Worm (Caenorhabditis elegans) whole organism, L4 larva: Measurements from ENCODE around the gene C16D9.9.

Experiments
- F49E8.2 ChIP-seq: sonication (generic microtip); optimal IDR thresholded peaks from 2 replicates; lab custom pipeline; 2016; ENCODE audit warnings: missing compliant biosample characterization, mild to moderate bottlenecking, missing genetic modification characterization, borderline replicate concordance
- Y105C5A.15 ChIP-seq: fragments of 200-800 bp; sonication (Bioruptor generic); IDR thresholded peaks from 2 replicates; pipeline ENCODE4 v1.3.6; 2022; ENCODE audit warnings: missing genetic modification characterization, missing compliant biosample characterization
- Y48G9A.11 ChIP-seq: fragments of 200-800 bp; sonication (Bioruptor generic); IDR thresholded peaks from 2 replicates; pipeline ENCODE4 v1.3.6; 2022; ENCODE audit warnings: missing genetic modification reagents, missing genetic modification characterization, missing compliant biosample characterization
- Y5F2A.4 ChIP-seq: fragments of 200-800 bp; sonication (Bioruptor generic); optimal IDR thresholded peaks from 2 replicates; lab custom pipeline; 2018; ENCODE audit warnings: mild to moderate bottlenecking, missing genetic modification characterization, missing compliant biosample characterization
- ZK337.2 ChIP-seq: fragments of 200-800 bp; sonication (Bioruptor generic); IDR thresholded peaks from 2 replicates; pipeline ENCODE4 v1.3.6; 2022; ENCODE audit warnings: missing genetic modification reagents, missing genetic modification characterization, missing compliant biosample characterization
- aha-1 ChIP-seq: fragments of 150-350 bp; peaks from one replicate; lab custom pipeline; 2014; ENCODE audit warnings: missing biosample characterization, missing genetic modification characterization
- ceh-32 ChIP-seq: sonication (generic microtip); optimal IDR thresholded peaks from 2 replicates; lab custom pipeline; 2016; ENCODE audit warnings: mild to moderate bottlenecking, missing genetic modification characterization, missing compliant biosample characterization; ENCODE audit not compliant: poor library complexity
- ctbp-1 ChIP-seq: fragments of 200-800 bp; sonication (Bioruptor generic); IDR thresholded peaks from 2 replicates; pipeline ENCODE4 v1.3.6; 2022; ENCODE audit warnings: missing genetic modification reagents, missing genetic modification characterization, missing compliant biosample characterization
- daf-16 ChIP-seq, 3 experiments: sonication (generic microtip); optimal IDR thresholded peaks; 2 replicates each; lab custom pipeline; 2016 to 2017; ENCODE audit warnings: missing genetic modification characterization in 3 of 3, missing genetic modification reagents in 3 of 3, mild to moderate bottlenecking in 2 of 3, missing compliant biosample characterization in 2 of 3, missing biosample characterization in 1 of 3, moderate library complexity in 1 of 3
- dmd-6 ChIP-seq: fragments of 200-800 bp; sonication (Bioruptor generic); IDR thresholded peaks from 2 replicates; pipeline ENCODE4 v1.3.6; 2022; ENCODE audit warnings: missing genetic modification reagents, missing genetic modification characterization, missing compliant biosample characterization
- duxl-1 ChIP-seq: sonication (generic microtip); optimal IDR thresholded peaks from 2 replicates; lab custom pipeline; 2016; ENCODE audit warnings: mild to moderate bottlenecking, missing genetic modification characterization, moderate library complexity, missing compliant biosample characterization; ENCODE audit not compliant: poor library complexity
- fos-1 ChIP-seq: fragments of 150-350 bp; optimal IDR thresholded peaks from 2 replicates; lab custom pipeline; 2014; ENCODE audit warnings: missing biosample characterization, missing genetic modification characterization
- gei-8 ChIP-seq: fragments of 200-800 bp; sonication (Bioruptor generic); optimal IDR thresholded peaks from 2 replicates; lab custom pipeline; 2018; ENCODE audit warnings: mild to moderate bottlenecking, missing genetic modification characterization, missing compliant biosample characterization
- hif-1 ChIP-seq, 2 experiments: sonication (generic microtip); optimal IDR thresholded peaks; 2 replicates each; lab custom pipeline; 2016 to 2017; ENCODE audit warnings: missing compliant biosample characterization in 2 of 2, missing genetic modification characterization in 2 of 2, missing genetic modification reagents in 2 of 2, missing genotype in 2 of 2, mild to moderate bottlenecking in 1 of 2
- hlh-30 ChIP-seq: sonication (generic microtip); optimal IDR thresholded peaks from 2 replicates; lab custom pipeline; 2017; ENCODE audit warnings: antibody characterized with exemption, mild to moderate bottlenecking, missing genetic modification characterization, missing compliant biosample characterization; ENCODE audit not compliant: insufficient read depth
- lim-7 ChIP-seq: fragments of 200-800 bp; sonication (Bioruptor generic); IDR thresholded peaks from 2 replicates; pipeline ENCODE4 v1.3.6; 2022; ENCODE audit warnings: missing genetic modification characterization, missing compliant biosample characterization
- lin-13 ChIP-seq: fragments of 150-350 bp; optimal IDR thresholded peaks from 2 replicates; lab custom pipeline; 2014; ENCODE audit warnings: missing biosample characterization, missing genetic modification reagents, missing genetic modification characterization
- lin-15B ChIP-seq: fragments of 150-350 bp; sonication (generic microtip); optimal IDR thresholded peaks from 3 replicates; lab custom pipeline; 2014; ENCODE audit warnings: missing biosample characterization, missing genetic modification characterization
- mes-2 ChIP-seq: sonication (generic microtip); optimal IDR thresholded peaks from 2 replicates; lab custom pipeline; 2016; ENCODE audit warnings: missing genotype, mild to moderate bottlenecking, missing genetic modification characterization, missing compliant biosample characterization; ENCODE audit not compliant: poor library complexity, severe bottlenecking
- nhr-10 ChIP-seq: fragments of 150-350 bp; optimal IDR thresholded peaks from 2 replicates; lab custom pipeline; 2014; ENCODE audit warnings: missing biosample characterization, missing genetic modification characterization
- nhr-48 ChIP-seq: sonication (generic microtip); optimal IDR thresholded peaks from 2 replicates; lab custom pipeline; 2016; ENCODE audit warnings: mild to moderate bottlenecking, missing genetic modification characterization, missing compliant biosample characterization
- nhr-76 ChIP-seq: fragments of 150-350 bp; optimal IDR thresholded peaks from 2 replicates; lab custom pipeline; 2014; ENCODE audit warnings: missing biosample characterization, missing genetic modification characterization
- rbr-2 ChIP-seq: sonication (generic microtip); optimal IDR thresholded peaks from 2 replicates; lab custom pipeline; 2016; ENCODE audit warnings: missing genotype, missing genetic modification characterization, missing compliant biosample characterization
- set-16 ChIP-seq: fragments of 200-800 bp; sonication (Bioruptor generic); IDR thresholded peaks from 2 replicates; pipeline ENCODE4 v1.3.6; 2022; ENCODE audit warnings: missing genetic modification reagents, missing genetic modification characterization, missing compliant biosample characterization
- skn-1 ChIP-seq: fragments of 150-350 bp; optimal IDR thresholded peaks from 2 replicates; lab custom pipeline; 2014; ENCODE audit warnings: missing biosample characterization, missing genetic modification characterization
- unc-130 ChIP-seq: sonication (generic microtip); optimal IDR thresholded peaks from 2 replicates; lab custom pipeline; 2016; ENCODE audit warnings: missing genetic modification reagents, missing genetic modification characterization, missing compliant biosample characterization
- unc-39 ChIP-seq: sonication (generic microtip); optimal IDR thresholded peaks from 2 replicates; lab custom pipeline; 2017; ENCODE audit warnings: missing biosample characterization, missing genetic modification characterization
- zag-1 ChIP-seq: fragments of 150-350 bp; optimal IDR thresholded peaks from 2 replicates; lab custom pipeline; 2014; ENCODE audit warnings: missing biosample characterization, missing genetic modification characterization
- zip-11 ChIP-seq: fragments of 200-800 bp; sonication (Bioruptor generic); IDR thresholded peaks from 2 replicates; pipeline ENCODE4 v1.3.6; 2022; ENCODE audit warnings: missing genetic modification characterization, missing compliant biosample characterization
- zip-2 ChIP-seq: fragments of 150-350 bp; optimal IDR thresholded peaks from 2 replicates; lab custom pipeline; 2014; ENCODE audit warnings: missing biosample characterization, missing genetic modification characterization

The C16D9.9 gene

ce11 chrV:8288125-8288806 is 24.2 kb downstream of the C16D9.9 start:
- TF ChIP-seq hif-1 (tag; optimal IDR thresholded peaks at IDR 0.05; lab: Kevin White, UChicago) = peak in 1 of 2 experiments; percentile 78
- peak; percentile 22; the same call in 1 of the 2 replicates for TF ChIP-seq dmd-6 (GFP tag; lab: Robert Waterston, UW)
- peak; percentile 50; the same call in 1 of the 2 replicates for TF ChIP-seq ctbp-1 (GFP tag; lab: Robert Waterston, UW)
- peak; percentile 92 for TF ChIP-seq aha-1 (tag; lab: Kevin White, UChicago)
- no peak for TF ChIP-seq unc-130 (GFP tag; lab: Kevin White, UChicago)
- no peak for TF ChIP-seq nhr-76 (tag; lab: Kevin White, UChicago)
- peak; percentile 94 for TF ChIP-seq nhr-48 (tag; lab: Kevin White, UChicago)
- peak in 1 of 2 experiments; percentile 17 for TF ChIP-seq daf-16 (GFP tag; optimal IDR thresholded peaks at IDR 0.05; lab: Kevin White, UChicago)
- TF ChIP-seq daf-16 (tag; optimal IDR thresholded peaks at IDR 0.05; lab: Kevin White, UChicago) = no peak
- TF ChIP-seq hlh-30 (tag; lab: Kevin White, UChicago) = peak; percentile 66

ce11 chrV:8291764-8292163 is 27.7 kb downstream of the C16D9.9 start, which contains the start of gene srg-33:
Gene srg-33, plus strand, starts transcription at chrV:8292064.
- TF ChIP-seq fos-1 (no peak), F49E8.2 (tag; lab: Kevin White, UChicago) (no peak), gei-8 (no peak), zip-2 (no peak), nhr-10 (tag; lab: Kevin White, UChicago) (no peak), zip-11 (no peak), ctbp-1 (GFP tag; lab: Robert Waterston, UW) (no peak), set-16 (no peak)

- TF ChIP-seq Y5F2A.4 (no peak), skn-1 (tag; lab: Kevin White, UChicago) (no peak), ceh-32 (no peak)
These were observed 31.8 kb downstream of the C16D9.9 start, which contains the start of gene smex-1 for ce11 chrV:8295866-8296265. Gene smex-1, minus strand, starts transcription at chrV:8295966.

- TF ChIP-seq dmd-6 (GFP tag; lab: Robert Waterston, UW) (peak; percentile 32; the same call in 1 of the 2 replicates), ZK337.2 (GFP tag; lab: Robert Waterston, UW) (no peak)
- TF ChIP-seq, all 104 proteins: peak for 1
These were observed 33.5 kb downstream of the C16D9.9 start, which contains the start of gene W02D7.4 for ce11 chrV:8297504-8297903. Gene W02D7.4, minus strand, starts transcription at chrV:8297604.

ce11 chrV:8299191-8299854 is 35.3 kb downstream of the C16D9.9 start, which contains the start of gene W02D7.5:
Gene W02D7.5, minus strand, starts transcription at chrV:8299241.
- TF ChIP-seq lim-7 = no peak
- no peak for TF ChIP-seq zag-1 (tag; lab: Kevin White, UChicago)
- TF ChIP-seq duxl-1 = no peak
- no peak for TF ChIP-seq hif-1 (tag; optimal IDR thresholded peaks at IDR 0.05; lab: Kevin White, UChicago)
- TF ChIP-seq unc-39 (tag; lab: Kevin White, UChicago) = no peak
- no peak for TF ChIP-seq Y48G9A.11 (GFP tag; lab: Robert Waterston, UW)
- no peak for TF ChIP-seq unc-130 (GFP tag; lab: Kevin White, UChicago)
- TF ChIP-seq nhr-10 (tag; lab: Kevin White, UChicago) = no peak
- no peak for TF ChIP-seq lin-13 (GFP tag; lab: Kevin White, UChicago)
- no peak for TF ChIP-seq mes-2 (tag; lab: Kevin White, UChicago)
- TF ChIP-seq rbr-2 (tag; lab: Kevin White, UChicago) = no peak
- TF ChIP-seq dmd-6 (GFP tag; lab: Robert Waterston, UW) = no peak
- TF ChIP-seq Y105C5A.15 (GFP tag; lab: Robert Waterston, UW) = no peak
- TF ChIP-seq lin-15B (tag; lab: Kevin White, UChicago) = no peak
- TF ChIP-seq, all 104 proteins: peak for 0
